Worm (Caenorhabditis elegans): Measurements from ENCODE around the gene pitr-3.

DNA sequence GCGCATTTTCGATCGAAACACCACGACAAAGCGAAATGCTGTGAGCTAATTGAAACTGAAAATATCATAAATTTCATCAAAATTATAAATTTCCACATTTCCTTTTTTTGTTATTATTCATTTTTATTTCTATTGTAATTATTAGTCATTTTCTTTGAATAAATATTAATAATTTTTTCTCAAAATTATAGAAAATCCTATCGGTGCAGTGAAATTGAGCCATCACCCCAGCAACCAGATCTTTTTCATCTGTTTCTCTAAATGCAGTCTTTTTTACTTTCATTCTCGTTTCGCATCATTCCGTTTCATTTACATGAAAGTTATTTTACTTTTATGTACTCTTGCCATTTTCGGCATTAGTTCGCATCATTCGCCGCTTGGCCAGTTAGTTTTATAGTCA, 19.2 kb downstream of the pitr-3 start, which contains the start of gene F21C10.13:
- no peak for TF ChIP-seq him-1 (tag; optimal IDR thresholded peaks at IDR 0.05)
- no peak for TF ChIP-seq dao-5 (tag; optimal IDR thresholded peaks at IDR 0.05)
- no peak for TF ChIP-seq W03F9.2 (tag; optimal IDR thresholded peaks at IDR 0.05)
